6 fruit fly cellular contexts compared by ENCODE assay signal in the genomic region with DNA sequence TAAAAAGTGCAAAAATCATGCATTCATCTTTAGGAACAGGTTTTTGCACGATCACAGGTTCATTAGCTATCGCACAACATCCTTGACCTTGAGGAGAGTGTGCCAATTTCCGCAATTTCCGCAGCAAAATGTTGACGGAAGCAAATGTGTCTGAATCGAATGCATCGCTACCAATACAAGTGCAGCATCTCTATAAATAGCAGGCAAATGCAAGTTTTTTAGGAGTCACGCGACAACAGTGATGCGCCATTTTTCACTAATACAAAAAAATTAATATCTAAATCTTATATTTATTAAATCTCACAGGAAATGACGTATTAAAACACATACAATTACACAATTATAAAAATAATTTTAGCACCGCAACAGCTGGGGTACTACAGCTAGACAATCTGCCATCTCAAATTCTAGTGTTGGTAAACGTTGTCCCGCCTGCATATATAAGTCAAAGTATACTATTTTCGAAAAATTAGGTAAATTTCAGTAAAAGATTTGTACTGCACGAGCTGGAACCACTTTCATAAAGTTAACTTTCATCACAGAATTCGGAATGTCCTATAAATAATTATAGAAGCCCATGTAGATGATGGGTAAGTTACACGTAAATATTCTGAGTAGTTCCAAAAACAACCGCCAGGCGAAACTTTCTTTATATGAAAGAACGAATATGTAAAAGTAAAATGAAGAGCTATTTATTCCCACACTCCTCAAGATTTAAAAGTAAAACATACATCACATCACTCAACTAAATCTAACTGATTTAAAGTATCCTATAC.
TF ChIP-seq lines count a peak whose summit lies in the region.

A gene (minus strand): TSS at position 400 of the 776 bp plus-strand sequence.

- peak; percentile 78 to 88 for TF ChIP-seq CTCF in S2 (optimal IDR thresholded peaks at IDR 0.05; lab: Kevin White, UChicago)
- TF ChIP-seq CTCF in whole organism, embryonic (GFP tag; optimal IDR thresholded peaks at IDR 0.05; lab: Kevin White, UChicago): peak; percentile 97

TF ChIP-seq in whole organism, adult, 20 proteins besides CTCF, POLR2A, EP300 and RAD21 (continues in another document):
- no peak for TF ChIP-seq kay (GFP tag; lab: Kevin White, UChicago; ENCODE audit: borderline replicate concordance)
- TF ChIP-seq bab1 (GFP tag; optimal IDR thresholded peaks at IDR 0.05; lab: Kevin White, UChicago): peak; percentile 97
- TF ChIP-seq cnc (optimal IDR thresholded peaks at IDR 0.05; lab: Kevin White, UChicago): no peak
- TF ChIP-seq Clk (GFP tag; optimal IDR thresholded peaks at IDR 0.05; lab: Kevin White, UChicago): peak; percentile 97
- TF ChIP-seq tj (GFP tag; optimal IDR thresholded peaks at IDR 0.05; lab: Kevin White, UChicago): peak; percentile 95
- TF ChIP-seq CG7101 (tag; optimal IDR thresholded peaks at IDR 0.05; lab: Kevin White, UChicago): peak; percentile 99
- peak; percentile 98 for TF ChIP-seq CG5204 (GFP tag; optimal IDR thresholded peaks at IDR 0.05; lab: Kevin White, UChicago)
- TF ChIP-seq CG11617 (GFP tag; optimal IDR thresholded peaks at IDR 0.05; lab: Kevin White, UChicago): peak; percentile 99
- peak; percentile 97 for TF ChIP-seq CG14711 (tag; optimal IDR thresholded peaks at IDR 0.05; lab: Kevin White, UChicago)
- TF ChIP-seq toe (GFP tag; optimal IDR thresholded peaks at IDR 0.05; lab: Kevin White, UChicago): peak; percentile 97
- TF ChIP-seq CG1620 (GFP tag; optimal IDR thresholded peaks at IDR 0.05; lab: Kevin White, UChicago): peak; percentile 99
- TF ChIP-seq ovo (GFP tag; optimal IDR thresholded peaks at IDR 0.05; lab: Kevin White, UChicago): peak; percentile 93
- TF ChIP-seq cic (GFP tag; optimal IDR thresholded peaks at IDR 0.05; lab: Kevin White, UChicago): peak; percentile 78
- TF ChIP-seq pad (GFP tag; optimal IDR thresholded peaks at IDR 0.05; lab: Kevin White, UChicago): peak; percentile 92
- peak; percentile 98 for TF ChIP-seq CG12768 (GFP tag; optimal IDR thresholded peaks at IDR 0.05; lab: Kevin White, UChicago)
- TF ChIP-seq Crg-1 (GFP tag; optimal IDR thresholded peaks at IDR 0.05; lab: Kevin White, UChicago): peak; percentile 98

TF ChIP-seq in whole organism, embryonic, 481 proteins besides CTCF, POLR2A, EP300 and RAD21 (continues in another document):
- peak; percentile 95 for TF ChIP-seq CG12299 (tag; optimal IDR thresholded peaks at IDR 0.05; lab: Kevin White, UChicago)
- peak; percentile 92 for TF ChIP-seq cwo (GFP tag; optimal IDR thresholded peaks at IDR 0.05; lab: Kevin White, UChicago)
- TF ChIP-seq Antp (GFP tag; optimal IDR thresholded peaks at IDR 0.05; lab: Kevin White, UChicago): peak; percentile 91
- peak; percentile 98 for TF ChIP-seq Mrtf (GFP tag; IDR thresholded peaks at IDR 0.05; lab: Robert Waterston, UW)
- TF ChIP-seq CG3163 (GFP tag; optimal IDR thresholded peaks at IDR 0.05; lab: Kevin White, UChicago): peak; percentile 71
- TF ChIP-seq CG9609 (GFP tag; optimal IDR thresholded peaks at IDR 0.05; lab: Kevin White, UChicago): peak; percentile 94
- TF ChIP-seq trh (GFP tag; optimal IDR thresholded peaks at IDR 0.05; lab: Kevin White, UChicago): peak; percentile 97
- peak; percentile 95 for TF ChIP-seq Oaz (GFP tag; IDR thresholded peaks at IDR 0.05; lab: Robert Waterston, UW)
- peak; percentile 98 for TF ChIP-seq CG34422 (GFP tag; IDR thresholded peaks at IDR 0.05; lab: Robert Waterston, UW)
- TF ChIP-seq disco-r (GFP tag; optimal IDR thresholded peaks at IDR 0.05; lab: Kevin White, UChicago): peak; percentile 84
- peak; percentile 94 for TF ChIP-seq CG9437 (GFP tag; optimal IDR thresholded peaks at IDR 0.05; lab: Kevin White, UChicago)
- peak; percentile 97 for TF ChIP-seq CG14050 (GFP tag; IDR thresholded peaks at IDR 0.05; lab: Robert Waterston, UW)
- TF ChIP-seq CG11093 (GFP tag; IDR thresholded peaks at IDR 0.05; lab: Robert Waterston, UW): peak; percentile 96
- peak; percentile 99 for TF ChIP-seq CG12659 (GFP tag; optimal IDR thresholded peaks at IDR 0.05; lab: Kevin White, UChicago)
- TF ChIP-seq CG15696 (tag; optimal IDR thresholded peaks at IDR 0.05; lab: Kevin White, UChicago): peak; percentile 92
- peak; percentile 73 for TF ChIP-seq BEAF-32 (GFP tag; optimal IDR thresholded peaks at IDR 0.05; lab: Kevin White, UChicago)

TF ChIP-seq in whole organism, prepupa, 60 proteins besides CTCF, POLR2A, EP300 and RAD21 (continues in another document):
- peak; percentile 97 for TF ChIP-seq net (GFP tag; optimal IDR thresholded peaks at IDR 0.05; lab: Kevin White, UChicago)
- peak; percentile 72 for TF ChIP-seq Hr38 (GFP tag; optimal IDR thresholded peaks at IDR 0.05; lab: Kevin White, UChicago)
- peak; percentile 97 for TF ChIP-seq Sox102F (GFP tag; optimal IDR thresholded peaks at IDR 0.05; lab: Kevin White, UChicago)
- peak; percentile 98 for TF ChIP-seq esn (GFP tag; optimal IDR thresholded peaks at IDR 0.05; lab: Kevin White, UChicago)
- peak; percentile 96 for TF ChIP-seq Met (GFP tag; optimal IDR thresholded peaks at IDR 0.05; lab: Kevin White, UChicago)
- peak; percentile 96 for TF ChIP-seq cyc (GFP tag; optimal IDR thresholded peaks at IDR 0.05; lab: Kevin White, UChicago)
- TF ChIP-seq achi (GFP tag; optimal IDR thresholded peaks at IDR 0.05; lab: Kevin White, UChicago): peak; percentile 97
- peak; percentile 96 to 97 for TF ChIP-seq ss (GFP tag; optimal IDR thresholded peaks at IDR 0.05; lab: Kevin White, UChicago)
- peak; percentile 97 for TF ChIP-seq CG34406 (GFP tag; optimal IDR thresholded peaks at IDR 0.05; lab: Kevin White, UChicago)
- TF ChIP-seq Lpt (GFP tag; optimal IDR thresholded peaks at IDR 0.05; lab: Kevin White, UChicago): peak; percentile 96
- TF ChIP-seq CG9139 (GFP tag; optimal IDR thresholded peaks at IDR 0.05; lab: Kevin White, UChicago): peak; percentile 91
- TF ChIP-seq Hr39 (GFP tag; optimal IDR thresholded peaks at IDR 0.05; lab: Kevin White, UChicago): peak; percentile 96
- TF ChIP-seq acj6 (GFP tag; optimal IDR thresholded peaks at IDR 0.05; lab: Kevin White, UChicago): peak; percentile 98
- TF ChIP-seq CG4318 (GFP tag; optimal IDR thresholded peaks at IDR 0.05; lab: Kevin White, UChicago): peak; percentile 97
- peak; percentile 97 for TF ChIP-seq CG31627 (GFP tag; optimal IDR thresholded peaks at IDR 0.05; lab: Kevin White, UChicago)
- TF ChIP-seq Ets21C (GFP tag; optimal IDR thresholded peaks at IDR 0.05; lab: Kevin White, UChicago): peak; percentile 93
- peak; percentile 98 for TF ChIP-seq dac (GFP tag; optimal IDR thresholded peaks at IDR 0.05; lab: Kevin White, UChicago)

TF ChIP-seq in whole organism, pupa, 21 proteins besides CTCF, POLR2A, EP300 and RAD21 (continues in another document):
- TF ChIP-seq EcR (GFP tag; optimal IDR thresholded peaks at IDR 0.05; lab: Kevin White, UChicago): peak; percentile 67
- peak; percentile 76 for TF ChIP-seq D1 (tag; optimal IDR thresholded peaks at IDR 0.05; lab: Kevin White, UChicago)
- TF ChIP-seq fd96Ca (GFP tag; IDR thresholded peaks at IDR 0.05; lab: Robert Waterston, UW): peak; percentile 98
- peak; percentile 96 for TF ChIP-seq CG9948 (tag; optimal IDR thresholded peaks at IDR 0.05; lab: Kevin White, UChicago)
- TF ChIP-seq CG8159 (tag; optimal IDR thresholded peaks at IDR 0.05; lab: Kevin White, UChicago): peak; percentile 95
- peak; percentile 90 for TF ChIP-seq gl (tag; optimal IDR thresholded peaks at IDR 0.05; lab: Kevin White, UChicago)
- peak; percentile 99 for TF ChIP-seq CG8301 (tag; optimal IDR thresholded peaks at IDR 0.05; lab: Kevin White, UChicago)
- peak; percentile 97 for TF ChIP-seq CG17806 (tag; optimal IDR thresholded peaks at IDR 0.05; lab: Kevin White, UChicago)
- peak; percentile 82 for TF ChIP-seq CG13204 (GFP tag; optimal IDR thresholded peaks at IDR 0.05; lab: Kevin White, UChicago)
- peak; percentile 97 for TF ChIP-seq CG15710 (tag; optimal IDR thresholded peaks at IDR 0.05; lab: Kevin White, UChicago)
- peak; percentile 92 for TF ChIP-seq CG10348 (GFP tag; IDR thresholded peaks at IDR 0.05; lab: Robert Waterston, UW)
- peak; percentile 95 for TF ChIP-seq CG34367 (tag; optimal IDR thresholded peaks at IDR 0.05; lab: Kevin White, UChicago)
- TF ChIP-seq CG32121 (GFP tag; IDR thresholded peaks at IDR 0.05; lab: Robert Waterston, UW): peak; percentile 98
- peak; percentile 96 for TF ChIP-seq Pif1A (GFP tag; optimal IDR thresholded peaks at IDR 0.05; lab: Kevin White, UChicago)
- TF ChIP-seq Snoo (tag; optimal IDR thresholded peaks at IDR 0.05; lab: Kevin White, UChicago): peak; percentile 96
- peak; percentile 99 for TF ChIP-seq Ets98B (GFP tag; IDR thresholded peaks at IDR 0.05; lab: Robert Waterston, UW)
- TF ChIP-seq Pif1B (GFP tag; optimal IDR thresholded peaks at IDR 0.05; lab: Kevin White, UChicago): peak; percentile 96
- TF ChIP-seq CG12605 (GFP tag; IDR thresholded peaks at IDR 0.05; lab: Robert Waterston, UW): peak; percentile 97

TF ChIP-seq in whole organism, wandering third instar larva, 38 proteins besides CTCF, POLR2A, EP300 and RAD21 (continues in another document):
- TF ChIP-seq Mio (GFP tag; optimal IDR thresholded peaks at IDR 0.05; lab: Kevin White, UChicago): peak; percentile 83
- peak; percentile 95 for TF ChIP-seq ey (GFP tag; optimal IDR thresholded peaks at IDR 0.05; lab: Kevin White, UChicago)
- peak; percentile 94 for TF ChIP-seq fru (GFP tag; optimal IDR thresholded peaks at IDR 0.05; lab: Kevin White, UChicago)
- no peak for TF ChIP-seq dl (GFP tag; optimal IDR thresholded peaks at IDR 0.05; lab: Kevin White, UChicago; ENCODE audit: insufficient read depth in 1 of 2, partially characterized antibody in 2 of 2)
- TF ChIP-seq Myc (optimal IDR thresholded peaks at IDR 0.05; lab: Kevin White, UChicago): peak; percentile 97
- TF ChIP-seq Hnf4 (GFP tag; optimal IDR thresholded peaks at IDR 0.05; lab: Kevin White, UChicago): peak; percentile 97
- peak; percentile 98 for TF ChIP-seq rgr (GFP tag; optimal IDR thresholded peaks at IDR 0.05; lab: Kevin White, UChicago)
- TF ChIP-seq dsf (GFP tag; optimal IDR thresholded peaks at IDR 0.05; lab: Kevin White, UChicago; ENCODE audit: borderline replicate concordance): peak; percentile 94
- peak; percentile 98 for TF ChIP-seq sv (GFP tag; optimal IDR thresholded peaks at IDR 0.05; lab: Kevin White, UChicago)
- peak; percentile 88 for TF ChIP-seq CG9705 (GFP tag; optimal IDR thresholded peaks at IDR 0.05; lab: Kevin White, UChicago)
- peak; percentile 92 for TF ChIP-seq GATAd (GFP tag; optimal IDR thresholded peaks at IDR 0.05; lab: Kevin White, UChicago)
- peak; percentile 96 for TF ChIP-seq Sp1 (GFP tag; optimal IDR thresholded peaks at IDR 0.05; lab: Kevin White, UChicago)
- no peak for TF ChIP-seq Dfd (GFP tag; optimal IDR thresholded peaks at IDR 0.05; lab: Kevin White, UChicago)
- peak; percentile 87 for TF ChIP-seq Hr83 (GFP tag; optimal IDR thresholded peaks at IDR 0.05; lab: Kevin White, UChicago; ENCODE audit: poor library complexity, severe bottlenecking)
- TF ChIP-seq CG32264 (GFP tag; optimal IDR thresholded peaks at IDR 0.05; lab: Kevin White, UChicago): peak; percentile 86
- TF ChIP-seq psq (GFP tag; optimal IDR thresholded peaks at IDR 0.05; lab: Kevin White, UChicago): peak; percentile 94
- TF ChIP-seq jim (GFP tag; optimal IDR thresholded peaks at IDR 0.05; lab: Kevin White, UChicago): peak; percentile 52
- TF ChIP-seq OdsH (GFP tag; optimal IDR thresholded peaks at IDR 0.05; lab: Kevin White, UChicago): peak; percentile 96
